Worm (Caenorhabditis elegans) whole organism, young adult: Measurements from ENCODE around the gene aex-3.
A peak's percentile ranks its signal among the peaks of the same experiment; 100 is the strongest.

ENCODE experiments used
- B0261.1 ChIP-seq: sonication (generic microtip); optimal IDR thresholded peaks from 2 replicates; lab custom pipeline; 2016; ENCODE audit warnings: mild to moderate bottlenecking, missing genetic modification characterization, moderate library complexity, missing compliant biosample characterization
- attf-5 ChIP-seq: fragments of 200-800 bp; sonication (Bioruptor generic); optimal IDR thresholded peaks from 2 replicates; lab custom pipeline; 2018; ENCODE audit warnings: mild to moderate bottlenecking, missing genetic modification characterization, missing compliant biosample characterization
- bed-2 ChIP-seq: fragments of 200-800 bp; sonication (Bioruptor generic); IDR thresholded peaks from 2 replicates; pipeline ENCODE4 v1.3.6; 2022; ENCODE audit warnings: missing genetic modification reagents, missing genetic modification characterization, missing compliant biosample characterization
- ets-4 ChIP-seq: fragments of 200-800 bp; sonication (Bioruptor generic); optimal IDR thresholded peaks from 2 replicates; lab custom pipeline; 2018; ENCODE audit warnings: mild to moderate bottlenecking, missing genetic modification characterization, missing compliant biosample characterization
- nhr-120 ChIP-seq: fragments of 200-800 bp; sonication (Bioruptor generic); IDR thresholded peaks from 2 replicates; pipeline ENCODE4 v1.3.6; 2022; ENCODE audit warnings: missing genetic modification characterization, missing compliant biosample characterization
- nhr-90 ChIP-seq: sonication (generic microtip); optimal IDR thresholded peaks from 2 replicates; lab custom pipeline; 2016; ENCODE audit warnings: missing genotype, mild to moderate bottlenecking, missing genetic modification characterization, missing compliant biosample characterization
- snpc-4 ChIP-seq, 5 experiments: fragments of 150-350 bp in 1 of 5; sonication (generic microtip) in 4 of 5; optimal IDR thresholded peaks; 2 replicates each; lab custom pipeline; 2014 to 2018; ENCODE audit warnings: missing genetic modification characterization in 5 of 5, missing biosample characterization in 3 of 5, antibody characterized with exemption in 2 of 5, mild to moderate bottlenecking in 2 of 5, missing compliant biosample characterization in 2 of 5, missing genotype in 2 of 5, moderate library complexity in 2 of 5, missing genetic modification reagents in 1 of 5
- unc-130 ChIP-seq: sonication (generic microtip); optimal IDR thresholded peaks from 2 replicates; lab custom pipeline; 2016; ENCODE audit warnings: missing genetic modification reagents, missing genetic modification characterization, missing compliant biosample characterization

- TF ChIP-seq B0261.1 (peak; percentile 57), nhr-120 (GFP tag; lab: Robert Waterston, UW) (0 out of 2 replicates have a peak, but pooled peaks have one; percentile 36), attf-5 (GFP tag; lab: Kevin White, UChicago) (peak; percentile 93), nhr-90 (tag; lab: Kevin White, UChicago) (peak; percentile 95), ets-4 (GFP tag; lab: Kevin White, UChicago) (peak; percentile 78), snpc-4 (GFP tag; optimal IDR thresholded peaks at IDR 0.05; lab: Kevin White, UChicago) (peak; percentile 60), snpc-4 (tag; optimal IDR thresholded peaks at IDR 0.05; lab: Kevin White, UChicago) (peak; percentile 78 to 90 (median 84)), bed-2 (peak; percentile 64; the same call in 1 of the 2 replicates), unc-130 (GFP tag; lab: Kevin White, UChicago) (no peak)
Measured at ce11 chrX:806515-806914, 47.0 kb upstream of the aex-3 start.
